Fruit fly (Drosophila melanogaster) whole organism, prepupa: Measurements from ENCODE around the gene CG32767.

Source experiments
- CG10631 ChIP-seq: fragments of 200-800 bp; sonication (Bioruptor generic); optimal IDR thresholded peaks from 2 replicates; lab custom pipeline; 2016; ENCODE audit warnings: missing biosample characterization, missing genetic modification characterization
- CG10669 ChIP-seq: fragments of 200-800 bp; sonication (Bioruptor generic); optimal IDR thresholded peaks from 3 replicates; lab custom pipeline; 2018; ENCODE audit warnings: missing biosample characterization, mild to moderate bottlenecking, missing genetic modification characterization, moderate library complexity
- CG11762 ChIP-seq: fragments of 200-800 bp; sonication (Bioruptor generic); optimal IDR thresholded peaks from 3 replicates; lab custom pipeline; 2016; ENCODE audit warnings: missing biosample characterization, missing genetic modification characterization; ENCODE audit not compliant: insufficient read depth
- CG11902 ChIP-seq: fragments of 200-800 bp; sonication (Bioruptor generic); optimal IDR thresholded peaks from 3 replicates; lab custom pipeline; 2016; ENCODE audit warnings: missing biosample characterization, missing genetic modification characterization
- CG15336 ChIP-seq: fragments of 200-800 bp; sonication (Bioruptor generic); IDR thresholded peaks from 2 replicates; pipeline ENCODE4 v1.3.6; 2022; ENCODE audit warnings: missing biosample characterization, missing genetic modification characterization
- CG1621 ChIP-seq: fragments of 200-800 bp; sonication (Bioruptor generic); optimal IDR thresholded peaks from 3 replicates; lab custom pipeline; 2018; ENCODE audit warnings: missing biosample characterization, mild to moderate bottlenecking, missing genetic modification characterization
- CG16779 ChIP-seq: fragments of 200-800 bp; sonication (Bioruptor generic); optimal IDR thresholded peaks from 3 replicates; lab custom pipeline; 2017; ENCODE audit warnings: missing biosample characterization, mild to moderate bottlenecking, missing genetic modification characterization
- CG3032 ChIP-seq: fragments of 200-800 bp; optimal IDR thresholded peaks from 2 replicates; lab custom pipeline; 2019; ENCODE audit warnings: missing biosample characterization, mild to moderate bottlenecking, missing genetic modification characterization, moderate library complexity
- CG34406 ChIP-seq: fragments of 200-800 bp; sonication (Bioruptor generic); optimal IDR thresholded peaks from 3 replicates; lab custom pipeline; 2016; ENCODE audit warnings: missing biosample characterization, missing genetic modification characterization
- CG6163 ChIP-seq: fragments of 200-800 bp; sonication (Bioruptor generic); IDR thresholded peaks from 3 replicates; pipeline ENCODE4 v1.3.6; 2022; ENCODE audit warnings: missing biosample characterization, missing genetic modification characterization
- CG6792 ChIP-seq: fragments of 200-800 bp; sonication (Bioruptor generic); optimal IDR thresholded peaks from 3 replicates; lab custom pipeline; 2016; ENCODE audit warnings: missing biosample characterization, missing genetic modification characterization
- CG7368 ChIP-seq: fragments of 200-800 bp; sonication (Bioruptor generic); optimal IDR thresholded peaks from 3 replicates; lab custom pipeline; 2016; ENCODE audit warnings: missing biosample characterization, missing genetic modification characterization
- CG8119 ChIP-seq: fragments of 200-800 bp; sonication (Bioruptor generic); IDR thresholded peaks from 3 replicates; pipeline ENCODE4 v1.3.6; 2022; ENCODE audit warnings: missing biosample characterization, missing genetic modification characterization
- CG8632 ChIP-seq: fragments of 200-800 bp; sonication (Bioruptor generic); optimal IDR thresholded peaks from 3 replicates; lab custom pipeline; 2016; ENCODE audit warnings: missing biosample characterization, missing genetic modification characterization
- CG9139 ChIP-seq: fragments of 200-800 bp; sonication (Bioruptor generic); optimal IDR thresholded peaks from 3 replicates; lab custom pipeline; 2017; ENCODE audit warnings: missing biosample characterization, mild to moderate bottlenecking, missing genetic modification characterization
- Eip75B ChIP-seq: fragments of 200-800 bp; sonication (Bioruptor generic); optimal IDR thresholded peaks from 3 replicates; lab custom pipeline; 2016; ENCODE audit warnings: missing biosample characterization, missing genetic modification characterization
- Eip78C ChIP-seq: fragments of 200-800 bp; sonication (Bioruptor generic); peaks from one replicate; lab custom pipeline; 2016; ENCODE audit warnings: missing biosample characterization, missing genetic modification characterization
- Eip93F ChIP-seq: fragments of 200-800 bp; sonication (Bioruptor generic); optimal IDR thresholded peaks from 2 replicates; lab custom pipeline; 2016; ENCODE audit warnings: missing biosample characterization, mild to moderate bottlenecking, missing genetic modification characterization
- Ets21C ChIP-seq: fragments of 200-800 bp; sonication (Bioruptor generic); optimal IDR thresholded peaks from 3 replicates; lab custom pipeline; 2016; ENCODE audit warnings: missing biosample characterization, missing genetic modification characterization
- Gug ChIP-seq: fragments of 200-800 bp; sonication (Bioruptor generic); IDR thresholded peaks from 2 replicates; pipeline ENCODE4 v1.3.6; 2022; ENCODE audit warnings: missing biosample characterization, missing genetic modification characterization
- Hr38 ChIP-seq: sonication (Bioruptor generic); optimal IDR thresholded peaks from 2 replicates; lab custom pipeline; 2016; ENCODE audit warnings: missing biosample characterization, missing genetic modification characterization
- Hr39 ChIP-seq: fragments of 200-800 bp; sonication (Bioruptor generic); optimal IDR thresholded peaks from 2 replicates; lab custom pipeline; 2016; ENCODE audit warnings: missing biosample characterization, missing genetic modification characterization
- Hr4 ChIP-seq: fragments of 200-800 bp; sonication (Bioruptor generic); optimal IDR thresholded peaks from 3 replicates; lab custom pipeline; 2016; ENCODE audit warnings: missing biosample characterization, missing genetic modification characterization
- Lpt ChIP-seq: fragments of 200-800 bp; sonication (Bioruptor generic); optimal IDR thresholded peaks from 3 replicates; lab custom pipeline; 2016; ENCODE audit warnings: missing biosample characterization, missing genetic modification characterization
- OdsH ChIP-seq: fragments of 200-800 bp; sonication (Bioruptor generic); optimal IDR thresholded peaks from 3 replicates; lab custom pipeline; 2016; ENCODE audit warnings: missing biosample characterization, missing genetic modification characterization
- Smox ChIP-seq: fragments of 200-800 bp; sonication (Bioruptor generic); optimal IDR thresholded peaks from 3 replicates; lab custom pipeline; 2016; ENCODE audit warnings: missing biosample characterization, missing genetic modification characterization
- Sox102F ChIP-seq: fragments of 200-800 bp; sonication (Bioruptor generic); optimal IDR thresholded peaks from 2 replicates; lab custom pipeline; 2016; ENCODE audit warnings: missing biosample characterization, mild to moderate bottlenecking, missing genetic modification characterization
- Sox15 ChIP-seq: fragments of 200-800 bp; sonication (Bioruptor generic); optimal IDR thresholded peaks from 3 replicates; lab custom pipeline; 2016; ENCODE audit warnings: missing biosample characterization, missing genetic modification characterization
- achi ChIP-seq: fragments of 200-800 bp; sonication (Bioruptor generic); optimal IDR thresholded peaks from 3 replicates; lab custom pipeline; 2016; ENCODE audit warnings: missing biosample characterization, missing genetic modification characterization
- acj6 ChIP-seq: fragments of 200-800 bp; sonication (Bioruptor generic); optimal IDR thresholded peaks from 3 replicates; lab custom pipeline; 2016; ENCODE audit warnings: missing biosample characterization, missing genetic modification characterization
- cyc ChIP-seq: fragments of 200-800 bp; sonication (Bioruptor generic); optimal IDR thresholded peaks from 3 replicates; lab custom pipeline; 2016; ENCODE audit warnings: missing biosample characterization, missing genetic modification characterization
- dsx ChIP-seq: fragments of 200-800 bp; optimal IDR thresholded peaks from 3 replicates; lab custom pipeline; 2019; ENCODE audit warnings: missing biosample characterization, mild to moderate bottlenecking, missing genetic modification characterization, moderate library complexity; ENCODE audit not compliant: poor library complexity, severe bottlenecking
- eg ChIP-seq: fragments of 200-800 bp; sonication (Bioruptor generic); IDR thresholded peaks from 3 replicates; pipeline ENCODE4 v1.3.6; 2022; ENCODE audit warnings: missing biosample characterization, missing genetic modification characterization
- fd59A ChIP-seq: fragments of 200-800 bp; sonication (Bioruptor generic); optimal IDR thresholded peaks from 2 replicates; lab custom pipeline; 2017; ENCODE audit warnings: missing biosample characterization, mild to moderate bottlenecking, missing genetic modification characterization, missing genetic modification reagents
- fd85E ChIP-seq: fragments of 200-800 bp; sonication (Bioruptor generic); optimal IDR thresholded peaks from 3 replicates; lab custom pipeline; 2016; ENCODE audit warnings: missing biosample characterization, missing genetic modification characterization
- fkh ChIP-seq: fragments of 200-800 bp; sonication (Bioruptor generic); optimal IDR thresholded peaks from 3 replicates; lab custom pipeline; 2017; ENCODE audit warnings: missing biosample characterization, mild to moderate bottlenecking, missing genetic modification characterization, moderate library complexity
- net ChIP-seq: fragments of 200-800 bp; sonication (Bioruptor generic); optimal IDR thresholded peaks from 3 replicates; lab custom pipeline; 2016; ENCODE audit warnings: missing biosample characterization, missing genetic modification characterization
- pdm3 ChIP-seq: fragments of 200-800 bp; sonication (Bioruptor generic); optimal IDR thresholded peaks from 3 replicates; lab custom pipeline; 2016; ENCODE audit warnings: missing biosample characterization, missing genetic modification characterization
- salr ChIP-seq, 2 experiments: fragments of 200-800 bp; sonication (Bioruptor generic); optimal IDR thresholded peaks; 3 replicates each; lab custom pipeline; 2016 to 2018; ENCODE audit warnings: missing biosample characterization in 2 of 2, missing genetic modification characterization in 2 of 2, mild to moderate bottlenecking in 1 of 2
- spab ChIP-seq: fragments of 200-800 bp; sonication (Bioruptor generic); optimal IDR thresholded peaks from 2 replicates; lab custom pipeline; 2017; ENCODE audit warnings: missing biosample characterization, mild to moderate bottlenecking, missing genetic modification characterization, missing genetic modification reagents
- ss ChIP-seq, 2 experiments: fragments of 200-800 bp; sonication (Bioruptor generic); optimal IDR thresholded peaks; 2 replicates in 1 of 2; 3 replicates in 1 of 2; lab custom pipeline; 2017 to 2018; ENCODE audit warnings: mild to moderate bottlenecking in 2 of 2, missing biosample characterization in 2 of 2, missing genetic modification characterization in 2 of 2, moderate library complexity in 1 of 2
- svp ChIP-seq: fragments of 200-800 bp; sonication (Bioruptor generic); peaks from one replicate; lab custom pipeline; 2016; ENCODE audit warnings: missing biosample characterization, missing genetic modification characterization
- topi ChIP-seq: fragments of 200-800 bp; sonication (Bioruptor generic); optimal IDR thresholded peaks from 3 replicates; lab custom pipeline; 2016; ENCODE audit warnings: missing biosample characterization, missing genetic modification characterization
- vri ChIP-seq: fragments of 200-800 bp; sonication (Bioruptor generic); optimal IDR thresholded peaks from 3 replicates; lab custom pipeline; 2016; ENCODE audit warnings: missing biosample characterization, mild to moderate bottlenecking, missing genetic modification characterization

CG32767 gene

dm6 chrX:5095620-5096019 lies 11.1 kb upstream of the CG32767 start:
- TF ChIP-seq Eip78C (GFP tag; lab: Kevin White, UChicago): peak; percentile 55
- TF ChIP-seq CG16779: no peak

- TF ChIP-seq CG6792: no peak
- TF ChIP-seq pdm3: no peak
- no peak for TF ChIP-seq Eip93F (GFP tag; lab: Kevin White, UChicago)
- TF ChIP-seq fd85E (GFP tag; lab: Kevin White, UChicago): no peak
- TF ChIP-seq CG8119: no peak
- TF ChIP-seq Gug (GFP tag; lab: Robert Waterston, UW): no peak
- TF ChIP-seq Ets21C: no peak
- TF ChIP-seq Eip75B (GFP tag; lab: Kevin White, UChicago): no peak
- TF ChIP-seq dsx (GFP tag; lab: Kevin White, UChicago): no peak
- no peak for TF ChIP-seq Smox (GFP tag; lab: Kevin White, UChicago)
Measured at dm6 chrX:5094387-5094786, 9.8 kb upstream of the CG32767 start.

- TF ChIP-seq fd59A: no peak
- no peak for TF ChIP-seq eg (GFP tag; lab: Robert Waterston, UW)
- TF ChIP-seq Hr39: peak; percentile 13
- no peak for TF ChIP-seq CG7368
- TF ChIP-seq svp: peak; percentile 48
- TF ChIP-seq acj6 (GFP tag; lab: Kevin White, UChicago): no peak
- TF ChIP-seq Hr38: no peak
- TF ChIP-seq vri (GFP tag; lab: Kevin White, UChicago): no peak
- TF ChIP-seq CG1621 (tag; lab: Kevin White, UChicago): no peak
- TF ChIP-seq Eip75B (GFP tag; lab: Kevin White, UChicago): no peak
- TF ChIP-seq Lpt: no peak
- no peak for TF ChIP-seq CG11762 (GFP tag; lab: Kevin White, UChicago)
- no peak for TF ChIP-seq CG8119
- TF ChIP-seq salr (GFP tag; optimal IDR thresholded peaks at IDR 0.05; lab: Kevin White, UChicago): no peak
- TF ChIP-seq CG3032 (tag; lab: Kevin White, UChicago): no peak
- TF ChIP-seq achi (GFP tag; lab: Kevin White, UChicago): no peak
- no peak for TF ChIP-seq CG8632 (GFP tag; lab: Kevin White, UChicago)
- no peak for TF ChIP-seq ss (GFP tag; optimal IDR thresholded peaks at IDR 0.05; lab: Kevin White, UChicago)
- TF ChIP-seq CG9139 (GFP tag; lab: Kevin White, UChicago): no peak
- no peak for TF ChIP-seq net
- TF ChIP-seq CG10631: peak; percentile 11
- no peak for TF ChIP-seq Sox102F (GFP tag; lab: Kevin White, UChicago)
- TF ChIP-seq Eip78C (GFP tag; lab: Kevin White, UChicago): peak; percentile 58
- TF ChIP-seq CG11902 (GFP tag; lab: Kevin White, UChicago): no peak
- TF ChIP-seq fd85E (GFP tag; lab: Kevin White, UChicago): no peak
- no peak for TF ChIP-seq fkh (GFP tag; lab: Kevin White, UChicago)
- no peak for TF ChIP-seq CG6163 (GFP tag; lab: Robert Waterston, UW)
- TF ChIP-seq CG34406 (GFP tag; lab: Kevin White, UChicago): no peak
- TF ChIP-seq spab: no peak
- TF ChIP-seq topi (GFP tag; lab: Kevin White, UChicago): no peak
- TF ChIP-seq Sox15 (GFP tag; lab: Kevin White, UChicago): no peak
- no peak for TF ChIP-seq Eip93F (GFP tag; lab: Kevin White, UChicago)
- TF ChIP-seq OdsH (GFP tag; lab: Kevin White, UChicago): no peak
- TF ChIP-seq CG10669: no peak
- no peak for TF ChIP-seq Smox (GFP tag; lab: Kevin White, UChicago)
- peak; percentile 10 for TF ChIP-seq pdm3
- TF ChIP-seq Gug (GFP tag; lab: Robert Waterston, UW): no peak
- no peak for TF ChIP-seq Hr4 (GFP tag; lab: Kevin White, UChicago)
- TF ChIP-seq CG6792: no peak
- TF ChIP-seq cyc (GFP tag; lab: Kevin White, UChicago): no peak
- TF ChIP-seq CG15336 (GFP tag; lab: Robert Waterston, UW): no peak
- TF ChIP-seq, all 60 proteins: peak for 5
Measured at dm6 chrX:5093924-5094323, 9.4 kb upstream of the CG32767 start.
